Worm (Caenorhabditis elegans) whole organism, late embryonic: ENCODE measurements around the gene mpk-1.

Experiments
- F13H6.1 ChIP-seq: sonication (generic microtip); optimal IDR thresholded peaks from 2 replicates; lab custom pipeline; 2016; ENCODE audit warnings: missing genetic modification characterization, missing compliant biosample characterization
- K02D7.2 ChIP-seq: sonication (generic microtip); optimal IDR thresholded peaks from 2 replicates; lab custom pipeline; 2017; ENCODE audit warnings: mild to moderate bottlenecking, missing genetic modification characterization, missing compliant biosample characterization
- T23F11.4 ChIP-seq: fragments of 200-800 bp; sonication (Bioruptor generic); optimal IDR thresholded peaks from 2 replicates; lab custom pipeline; 2018; ENCODE audit warnings: mild to moderate bottlenecking, missing genetic modification characterization, missing compliant biosample characterization
- ahr-1 ChIP-seq: sonication (generic microtip); optimal IDR thresholded peaks from 2 replicates; lab custom pipeline; 2016; ENCODE audit warnings: missing genetic modification characterization, missing compliant biosample characterization
- ama-1 ChIP-seq: fragments of 150-350 bp; optimal IDR thresholded peaks from 2 replicates; lab custom pipeline; 2014
- ceh-18 ChIP-seq: sonication (generic microtip); optimal IDR thresholded peaks from 2 replicates; lab custom pipeline; 2016; ENCODE audit warnings: missing genetic modification characterization, missing compliant biosample characterization
- ceh-22 ChIP-seq: sonication (generic microtip); optimal IDR thresholded peaks from 2 replicates; lab custom pipeline; 2017; ENCODE audit warnings: missing biosample characterization, missing genetic modification characterization
- ceh-24 ChIP-seq: sonication (generic microtip); optimal IDR thresholded peaks from 2 replicates; lab custom pipeline; 2016; ENCODE audit warnings: mild to moderate bottlenecking, missing genetic modification characterization, missing compliant biosample characterization
- ceh-45 ChIP-seq: fragments of 200-800 bp; sonication (Bioruptor generic); IDR thresholded peaks from 2 replicates; pipeline ENCODE4 v1.3.6; 2022; ENCODE audit warnings: missing genetic modification reagents, missing genetic modification characterization, missing compliant biosample characterization
- ceh-9 ChIP-seq: sonication (generic microtip); optimal IDR thresholded peaks from 2 replicates; lab custom pipeline; 2016; ENCODE audit warnings: mild to moderate bottlenecking, missing genetic modification characterization, inconsistent platforms, missing compliant biosample characterization
- dve-1 ChIP-seq: sonication (generic microtip); optimal IDR thresholded peaks from 2 replicates; lab custom pipeline; 2017; ENCODE audit warnings: antibody characterized with exemption, mild to moderate bottlenecking, missing genetic modification characterization, missing compliant biosample characterization
- hlh-30 ChIP-seq: sonication (generic microtip); optimal IDR thresholded peaks from 2 replicates; lab custom pipeline; 2017; ENCODE audit warnings: antibody characterized with exemption, missing genetic modification characterization, missing compliant biosample characterization; ENCODE audit not compliant: insufficient read depth
- nhr-11 ChIP-seq: fragments of 150-350 bp; optimal IDR thresholded peaks from 2 replicates; lab custom pipeline; 2014; ENCODE audit warnings: missing biosample characterization, missing genetic modification characterization
- nhr-232 ChIP-seq: sonication (generic microtip); optimal IDR thresholded peaks from 2 replicates; lab custom pipeline; 2016; ENCODE audit warnings: missing genetic modification characterization, missing compliant biosample characterization
- pat-9 ChIP-seq: fragments of 200-800 bp; sonication (Bioruptor generic); optimal IDR thresholded peaks from 2 replicates; lab custom pipeline; 2018; ENCODE audit warnings: mild to moderate bottlenecking, missing genetic modification characterization, moderate library complexity, missing compliant biosample characterization
- pax-1 ChIP-seq: fragments of 150-350 bp; optimal IDR thresholded peaks from 2 replicates; lab custom pipeline; 2014; ENCODE audit warnings: missing biosample characterization, missing genetic modification characterization
- pha-2 ChIP-seq: sonication (generic microtip); optimal IDR thresholded peaks from 2 replicates; lab custom pipeline; 2017; ENCODE audit warnings: mild to moderate bottlenecking, missing genetic modification characterization, missing compliant biosample characterization
- sox-2 ChIP-seq: fragments of 200-800 bp; sonication (Bioruptor generic); IDR thresholded peaks from 2 replicates; pipeline ENCODE4 v1.3.6; 2022; ENCODE audit warnings: missing genetic modification reagents, missing genetic modification characterization, missing compliant biosample characterization
- tbx-2 ChIP-seq: sonication (generic microtip); optimal IDR thresholded peaks from 2 replicates; lab custom pipeline; 2016; ENCODE audit warnings: missing genetic modification characterization, missing compliant biosample characterization
- unc-3 ChIP-seq, 2 experiments: fragments of 200-800 bp in 1 of 2; sonication (Bioruptor generic) in 1 of 2; sonication (generic microtip) in 1 of 2; conservative IDR thresholded peaks in 1 of 2; optimal IDR thresholded peaks in 1 of 2; 2 replicates each; pipeline versions ENCODE4 v1.3.6 to Lab custom; 2016 to 2022; ENCODE audit warnings: missing compliant biosample characterization in 2 of 2, missing genetic modification characterization in 2 of 2, missing genetic modification reagents in 1 of 2

Gene mpk-1

DNA sequence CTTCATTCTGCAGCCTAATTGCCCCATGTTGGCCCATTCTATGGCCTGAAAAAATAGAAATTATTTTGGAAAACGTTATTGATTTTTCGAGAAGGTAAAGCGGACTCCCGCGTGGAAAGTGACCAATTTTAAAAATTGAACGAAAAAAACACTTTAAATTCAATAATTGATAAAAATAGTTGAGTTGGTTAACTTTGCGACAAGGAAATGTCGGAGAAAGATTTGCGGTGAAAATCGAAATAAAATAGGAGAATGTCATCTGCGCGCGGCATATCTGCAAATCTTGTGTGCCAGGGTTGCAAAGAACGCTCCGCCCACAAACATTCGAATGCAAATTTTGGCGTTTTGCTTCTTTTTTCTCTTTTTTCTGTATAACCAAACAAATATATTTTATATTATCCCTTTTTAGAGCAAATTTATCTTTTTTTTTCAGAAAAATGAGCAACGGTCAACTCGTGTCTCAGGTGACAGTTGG, 57.0 kb downstream of the mpk-1 start, which contains the start of the genes rnf-121 and C16C10.4 (continued):
- TF ChIP-seq dve-1 (tag; lab: Kevin White, UChicago): peak; percentile 65
- TF ChIP-seq ama-1 (lab: Kevin White, UChicago): no peak
- peak; percentile 84 for TF ChIP-seq F13H6.1 (tag; lab: Kevin White, UChicago)
- peak; percentile 82 for TF ChIP-seq ceh-24 (tag; lab: Kevin White, UChicago)
- TF ChIP-seq pha-2 (tag; lab: Kevin White, UChicago): peak; percentile 92
- peak; percentile 90 for TF ChIP-seq tbx-2
- TF ChIP-seq pat-9 (tag; lab: Kevin White, UChicago): peak; percentile 90
- peak; percentile 85 for TF ChIP-seq unc-3 (GFP tag; conservative IDR thresholded peaks at IDR 0.05; lab: Robert Waterston, UW)
- peak; percentile 91 for TF ChIP-seq unc-3 (tag; optimal IDR thresholded peaks at IDR 0.05; lab: Kevin White, UChicago)
- peak; percentile 89 for TF ChIP-seq ahr-1
- peak; percentile 62 for TF ChIP-seq ceh-18 (tag; lab: Kevin White, UChicago)
- peak; percentile 83 for TF ChIP-seq T23F11.4 (GFP tag; lab: Kevin White, UChicago)
- TF ChIP-seq nhr-11 (tag; lab: Kevin White, UChicago): no peak
- peak; percentile 23 for TF ChIP-seq hlh-30 (tag; lab: Kevin White, UChicago)
- peak; percentile 83 for TF ChIP-seq nhr-232
- TF ChIP-seq pax-1 (tag; lab: Kevin White, UChicago): no peak
- TF ChIP-seq ceh-45: peak; percentile 81; the same call in 1 of the 2 replicates
- peak; percentile 63 for TF ChIP-seq ceh-22 (tag; lab: Kevin White, UChicago)
- TF ChIP-seq, all 69 proteins: peak for 61

ce11 chrIII:4168665-4169064, 59.2 kb downstream of the mpk-1 start, which contains the start of gene ccdc-55:
Gene ccdc-55 (minus strand): TSS chrIII:4168765.
- no peak for TF ChIP-seq K02D7.2
- TF ChIP-seq ceh-9 (tag; lab: Kevin White, UChicago): no peak
- no peak for TF ChIP-seq pha-2 (tag; lab: Kevin White, UChicago)
- TF ChIP-seq sox-2 (GFP tag; lab: Robert Waterston, UW): no peak
- no peak for TF ChIP-seq ceh-22 (tag; lab: Kevin White, UChicago)
- no peak for TF ChIP-seq F13H6.1 (tag; lab: Kevin White, UChicago)
- TF ChIP-seq ceh-24 (tag; lab: Kevin White, UChicago): no peak
